Fruit fly (Drosophila melanogaster) whole organism, embryonic: ENCODE results near the gene CG9682.

Experiments
- CG9932 ChIP-seq: fragments of 200-800 bp; sonication (Bioruptor generic); IDR thresholded peaks from 2 replicates; pipeline ENCODE4 v1.3.6; 2022; ENCODE audit warnings: missing biosample characterization, missing genetic modification characterization
- Dfd ChIP-seq, 2 experiments: fragments of >200 bp; optimal IDR thresholded peaks; 2 replicates each; lab custom pipeline; 2017; ENCODE audit warnings: missing biosample characterization in 2 of 2, missing genetic modification characterization in 2 of 2
- Ets97D ChIP-seq: fragments of 200-800 bp; sonication (Bioruptor generic); optimal IDR thresholded peaks from 3 replicates; lab custom pipeline; 2016; ENCODE audit warnings: missing biosample characterization, missing genetic modification characterization
- Fer1 ChIP-seq: fragments of 200-800 bp; sonication (Bioruptor generic); optimal IDR thresholded peaks from 2 replicates; lab custom pipeline; 2017; ENCODE audit warnings: missing biosample characterization, mild to moderate bottlenecking, missing genetic modification characterization
- Meics ChIP-seq: fragments of 200-800 bp; sonication (Bioruptor generic); optimal IDR thresholded peaks from 2 replicates; lab custom pipeline; 2017; ENCODE audit warnings: missing biosample characterization, mild to moderate bottlenecking, missing genetic modification characterization
- Rx ChIP-seq: fragments of 200-800 bp; sonication (Bioruptor generic); IDR thresholded peaks from 2 replicates; pipeline ENCODE4 v1.3.6; 2022; ENCODE audit warnings: missing biosample characterization, missing genetic modification characterization
- Side ChIP-seq: fragments of 200-800 bp; sonication (Bioruptor generic); optimal IDR thresholded peaks from 2 replicates; lab custom pipeline; 2016; ENCODE audit warnings: missing biosample characterization, missing genetic modification characterization
- ap ChIP-seq: fragments of 200-800 bp; sonication (Bioruptor generic); IDR thresholded peaks from 2 replicates; pipeline ENCODE4 v1.3.6; 2022; ENCODE audit warnings: missing biosample characterization, missing genetic modification characterization
- exex ChIP-seq: fragments of 200-800 bp; sonication (Bioruptor generic); optimal IDR thresholded peaks from 4 replicates; lab custom pipeline; 2018; ENCODE audit warnings: missing biosample characterization, mild to moderate bottlenecking, missing genetic modification characterization, moderate library complexity
- nmo ChIP-seq: fragments of 200-800 bp; sonication (Bioruptor generic); optimal IDR thresholded peaks from 2 replicates; lab custom pipeline; 2018; ENCODE audit warnings: missing biosample characterization, mild to moderate bottlenecking, missing genetic modification characterization, moderate library complexity

DNA sequence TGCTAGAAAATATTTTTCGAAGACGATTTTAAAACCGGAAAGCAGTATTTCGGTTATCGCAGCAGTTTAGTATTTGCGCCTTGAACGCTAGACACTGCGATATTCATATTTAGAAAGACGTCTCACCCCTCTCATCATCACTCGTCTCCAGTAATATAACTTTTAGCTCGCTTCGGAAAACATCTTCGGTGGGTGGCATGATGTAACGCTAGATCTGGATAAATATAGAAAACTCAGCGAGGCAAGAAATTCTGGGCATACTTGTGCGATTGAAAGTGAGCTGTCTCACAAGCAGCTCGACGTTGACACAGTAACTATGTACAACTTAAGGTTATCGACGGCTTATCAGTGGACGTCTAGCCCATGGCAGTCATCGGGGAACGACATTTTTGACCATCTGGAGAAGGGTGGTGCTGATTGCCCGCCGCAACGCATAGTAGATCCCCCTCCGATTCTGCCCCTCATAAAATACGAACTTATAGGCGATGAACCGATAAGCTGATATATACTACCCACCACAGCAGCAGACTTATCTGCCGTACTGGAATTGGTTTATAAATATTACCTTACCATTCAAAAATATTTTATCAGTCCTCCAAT lies 46.6 kb upstream of the CG9682 start:
- TF ChIP-seq CG9932 (no peak), Side (GFP tag; lab: Kevin White, UChicago) (no peak), Fer1 (no peak), Rx (GFP tag; lab: Robert Waterston, UW) (no peak), ap (GFP tag; lab: Robert Waterston, UW) (no peak), Meics (GFP tag; lab: Kevin White, UChicago) (no peak), Dfd (GFP tag; optimal IDR thresholded peaks at IDR 0.05; lab: Kevin White, UChicago) (no peak), exex (tag; lab: Kevin White, UChicago) (peak; percentile 35), nmo (GFP tag; lab: Kevin White, UChicago) (no peak), Ets97D (no peak)
